Worm (Caenorhabditis elegans) whole organism, L3 larva: Measurements from ENCODE around the gene ptr-1.

ENCODE experiments used
- R02D3.7 ChIP-seq: fragments of 150-350 bp; optimal IDR thresholded peaks from 2 replicates; lab custom pipeline; 2014; ENCODE audit warnings: missing biosample characterization, missing genetic modification characterization
- daf-12 ChIP-seq: fragments of 150-350 bp; optimal IDR thresholded peaks from 2 replicates; lab custom pipeline; 2014; ENCODE audit warnings: missing biosample characterization, missing genetic modification reagents, missing genetic modification characterization
- egl-5 ChIP-seq: fragments of 150-350 bp; optimal IDR thresholded peaks from 2 replicates; lab custom pipeline; 2017; ENCODE audit warnings: missing biosample characterization, missing genetic modification reagents, missing genetic modification characterization, inconsistent platforms
- elt-1 ChIP-seq: fragments of 150-350 bp; optimal IDR thresholded peaks from 2 replicates; lab custom pipeline; 2014; ENCODE audit warnings: missing biosample characterization, missing genetic modification characterization
- elt-2 ChIP-seq: sonication (generic microtip); optimal IDR thresholded peaks from 2 replicates; lab custom pipeline; 2016; ENCODE audit warnings: missing genetic modification reagents, mild to moderate bottlenecking, missing genetic modification characterization, missing compliant biosample characterization
- elt-3 ChIP-seq, 3 experiments: fragments of 150-350 bp in 1 of 3; sonication (generic microtip) in 2 of 3; optimal IDR thresholded peaks; 2 replicates in 2 of 3; 4 replicates in 1 of 3; lab custom pipeline; 2014 to 2017; ENCODE audit warnings: missing biosample characterization in 3 of 3, missing genetic modification characterization in 3 of 3
- fkh-10 ChIP-seq: sonication (generic microtip); optimal IDR thresholded peaks from 2 replicates; lab custom pipeline; 2017; ENCODE audit warnings: missing biosample characterization, missing genetic modification reagents, missing genetic modification characterization
- fkh-2 ChIP-seq: fragments of 150-350 bp; optimal IDR thresholded peaks from 2 replicates; lab custom pipeline; 2014; ENCODE audit warnings: missing biosample characterization, missing genetic modification reagents, missing genetic modification characterization
- fos-1 ChIP-seq: fragments of 150-350 bp; optimal IDR thresholded peaks from 2 replicates; lab custom pipeline; 2014; ENCODE audit warnings: missing biosample characterization, missing genetic modification characterization
- lin-39 ChIP-seq: fragments of 150-350 bp; optimal IDR thresholded peaks from 2 replicates; lab custom pipeline; 2018; ENCODE audit warnings: missing biosample characterization, missing genetic modification reagents, missing genetic modification characterization
- mml-1 ChIP-seq: fragments of 150-350 bp; sonication (generic microtip); optimal IDR thresholded peaks from 3 replicates; lab custom pipeline; 2014; ENCODE audit warnings: missing biosample characterization, missing genetic modification characterization
- nhr-11 ChIP-seq: fragments of 150-350 bp; optimal IDR thresholded peaks from 2 replicates; lab custom pipeline; 2014; ENCODE audit warnings: missing biosample characterization, missing genetic modification characterization
- nhr-28 ChIP-seq: fragments of 150-350 bp; optimal IDR thresholded peaks from 2 replicates; lab custom pipeline; 2014; ENCODE audit warnings: missing biosample characterization, missing genetic modification characterization
- nhr-43 ChIP-seq: sonication (generic microtip); optimal IDR thresholded peaks from 2 replicates; lab custom pipeline; 2016; ENCODE audit warnings: mild to moderate bottlenecking, missing genetic modification characterization, missing compliant biosample characterization; ENCODE audit not compliant: poor library complexity, severe bottlenecking
- nhr-76 ChIP-seq: fragments of 150-350 bp; sonication (generic microtip); optimal IDR thresholded peaks from 5 replicates; lab custom pipeline; 2014; ENCODE audit warnings: missing biosample characterization, missing genetic modification characterization
- skn-1 ChIP-seq: fragments of 150-350 bp; optimal IDR thresholded peaks from 2 replicates; lab custom pipeline; 2014; ENCODE audit warnings: missing biosample characterization, missing genetic modification characterization
- zag-1 ChIP-seq: fragments of 150-350 bp; optimal IDR thresholded peaks from 2 replicates; lab custom pipeline; 2014; ENCODE audit warnings: missing biosample characterization, missing genetic modification characterization

The ptr-1 gene

ce11 chrV:9128562-9128961 is 53.0 kb downstream of the ptr-1 start (continued):
- TF ChIP-seq elt-2, result peak; percentile 2
- TF ChIP-seq elt-1 (tag; lab: Kevin White, UChicago), result no peak
- no peak for TF ChIP-seq nhr-76 (tag; lab: Kevin White, UChicago)
- TF ChIP-seq fkh-2 (tag; lab: Kevin White, UChicago), result no peak
- TF ChIP-seq mml-1 (tag; lab: Kevin White, UChicago), result no peak
- TF ChIP-seq egl-5 (tag; lab: Kevin White, UChicago), result no peak
- no peak for TF ChIP-seq zag-1 (tag; lab: Kevin White, UChicago)
- no peak for TF ChIP-seq skn-1 (tag; lab: Kevin White, UChicago)
- TF ChIP-seq fkh-10, result peak; percentile 69
- TF ChIP-seq R02D3.7, result no peak
- TF ChIP-seq elt-3 (tag; optimal IDR thresholded peaks at IDR 0.05; lab: Kevin White, UChicago), result no peak
- TF ChIP-seq fos-1 (tag; lab: Kevin White, UChicago), result no peak
- peak; percentile 36 for TF ChIP-seq lin-39
- TF ChIP-seq nhr-28 (tag; lab: Kevin White, UChicago), result no peak
- TF ChIP-seq nhr-11 (tag; lab: Kevin White, UChicago), result peak; percentile 82
- no peak for TF ChIP-seq daf-12 (tag; lab: Kevin White, UChicago)
- TF ChIP-seq nhr-43 (tag; lab: Kevin White, UChicago), result no peak
